Worm (Caenorhabditis elegans): ENCODE data around the gene itsn-1.

The itsn-1 gene

DNA sequence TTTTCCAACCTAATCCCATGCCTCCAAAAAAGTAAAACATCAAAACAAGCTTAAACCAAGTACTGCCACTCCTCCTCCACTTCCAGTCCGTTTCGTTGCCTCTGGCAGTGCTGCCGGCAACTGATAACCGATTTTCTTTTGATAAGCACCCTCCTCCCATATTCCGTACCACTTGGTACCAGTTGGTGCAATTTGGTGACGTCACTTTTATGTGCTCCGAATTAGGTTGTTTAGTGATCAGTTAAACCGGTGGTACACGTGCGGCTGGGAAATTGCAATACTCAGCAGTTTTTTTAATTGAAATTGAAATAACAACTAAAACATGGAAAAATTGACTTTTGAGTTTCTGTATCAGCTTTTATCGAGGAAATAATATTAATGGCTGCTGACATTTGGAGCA is 54.6 kb downstream of the itsn-1 start (continued):
- TF ChIP-seq lir-3 (tag; optimal IDR thresholded peaks at IDR 0.05) = no peak
- peak; percentile 88 for TF ChIP-seq pqm-1 (tag; optimal IDR thresholded peaks at IDR 0.05)
- TF ChIP-seq mdl-1 (tag; optimal IDR thresholded peaks at IDR 0.05) = peak in 1 of 2 experiments; percentile 88
- TF ChIP-seq zip-2 (tag; optimal IDR thresholded peaks at IDR 0.05) = no peak
- TF ChIP-seq lin-1 (GFP tag; IDR thresholded peaks at IDR 0.05) = peak; percentile 51; the same call in 1 of the 2 replicates
- peak; percentile 95 for TF ChIP-seq dve-1 (tag; optimal IDR thresholded peaks at IDR 0.05; ENCODE audit: insufficient read depth)
- no peak for TF ChIP-seq F49E8.2 (tag; optimal IDR thresholded peaks at IDR 0.05; ENCODE audit: borderline replicate concordance)
- TF ChIP-seq tra-1 (GFP tag; IDR thresholded peaks at IDR 0.05) = no peak
- TF ChIP-seq unc-62 (GFP tag; optimal IDR thresholded peaks at IDR 0.05 in 1 of 2) = no peak
- no peak for TF ChIP-seq unc-62 (tag; optimal IDR thresholded peaks at IDR 0.05)
- TF ChIP-seq nhr-48 (tag; optimal IDR thresholded peaks at IDR 0.05) = peak; percentile 57
- no peak for TF ChIP-seq lim-7 (GFP tag; IDR thresholded peaks at IDR 0.05)
- no peak for TF ChIP-seq madf-9 (GFP tag; conservative IDR thresholded peaks at IDR 0.05)
- no peak for TF ChIP-seq ceh-32 (tag; optimal IDR thresholded peaks at IDR 0.05; ENCODE audit: poor library complexity)
- no peak for TF ChIP-seq lin-38 (GFP tag; IDR thresholded peaks at IDR 0.05)
- peak; percentile 90 for TF ChIP-seq nhr-102 (tag; optimal IDR thresholded peaks at IDR 0.05)
- TF ChIP-seq F44E2.7 (GFP tag; IDR thresholded peaks at IDR 0.05) = no peak
- no peak for TF ChIP-seq lin-29 (GFP tag; IDR thresholded peaks at IDR 0.05)
- no peak for TF ChIP-seq ama-1 (optimal IDR thresholded peaks at IDR 0.05)
- TF ChIP-seq unc-130 (GFP tag; optimal IDR thresholded peaks at IDR 0.05) = no peak
- no peak for TF ChIP-seq ces-1 (GFP tag; optimal IDR thresholded peaks at IDR 0.05)
- TF ChIP-seq nhr-28 (tag; optimal IDR thresholded peaks at IDR 0.05) = peak; percentile 58
- no peak for TF ChIP-seq zag-1 (tag; optimal IDR thresholded peaks at IDR 0.05)
- TF ChIP-seq egl-27 (tag; optimal IDR thresholded peaks at IDR 0.05) = no peak
- TF ChIP-seq mxl-3 (GFP tag; optimal IDR thresholded peaks at IDR 0.05) = peak; percentile 74
- TF ChIP-seq tag-97 (GFP tag; IDR thresholded peaks at IDR 0.05) = no peak
- TF ChIP-seq nhr-77 (tag; optimal IDR thresholded peaks at IDR 0.05) = no peak
- TF ChIP-seq spr-3 (GFP tag; optimal IDR thresholded peaks at IDR 0.05) = no peak
- peak; percentile 73; the same call in 1 of the 2 replicates for TF ChIP-seq nhr-42 (GFP tag; IDR thresholded peaks at IDR 0.05)
- TF ChIP-seq daf-8 (GFP tag; IDR thresholded peaks at IDR 0.05) = no peak

DNA sequence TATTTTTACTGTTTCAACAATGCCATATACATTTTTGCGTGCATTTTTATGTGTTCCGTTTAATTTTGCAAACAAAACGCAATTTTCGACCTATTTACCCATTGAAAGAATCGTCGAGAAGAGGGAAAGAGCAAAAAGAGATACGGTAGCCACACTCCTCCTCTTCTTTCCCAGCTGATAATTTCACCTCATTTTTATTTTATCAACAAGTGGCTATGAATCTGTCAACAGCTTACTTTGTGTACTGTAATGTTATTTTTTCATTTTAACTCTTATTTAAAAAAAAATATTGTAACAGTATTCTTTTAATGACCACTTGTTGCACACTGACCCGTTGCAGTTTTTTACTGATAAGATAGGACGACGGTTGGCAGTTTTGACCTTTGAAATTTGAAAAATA is 55.5 kb downstream of the itsn-1 start:
- no peak for TF ChIP-seq skn-1 (tag; optimal IDR thresholded peaks at IDR 0.05)
- peak; percentile 1 for TF ChIP-seq dve-1 (tag; optimal IDR thresholded peaks at IDR 0.05; ENCODE audit: insufficient read depth)
- no peak for TF ChIP-seq lin-38 (GFP tag; IDR thresholded peaks at IDR 0.05)
- TF ChIP-seq unc-62 (GFP tag; optimal IDR thresholded peaks at IDR 0.05 in 1 of 2) = no peak
- no peak for TF ChIP-seq unc-62 (tag; optimal IDR thresholded peaks at IDR 0.05)
- TF ChIP-seq ceh-44 (GFP tag; IDR thresholded peaks at IDR 0.05) = no peak
- no peak for TF ChIP-seq dmd-6 (GFP tag; IDR thresholded peaks at IDR 0.05)
- TF ChIP-seq ceh-82 (tag; optimal IDR thresholded peaks at IDR 0.05) = no peak
- no peak for TF ChIP-seq nhr-48 (tag; optimal IDR thresholded peaks at IDR 0.05)
- TF ChIP-seq nhr-11 (tag; optimal IDR thresholded peaks at IDR 0.05) = no peak
- no peak for TF ChIP-seq T26A8.4 (GFP tag; IDR thresholded peaks at IDR 0.05)
- TF ChIP-seq fkh-10 (GFP tag; optimal IDR thresholded peaks at IDR 0.05) = no peak
- peak; percentile 12 for TF ChIP-seq nhr-28 (tag; optimal IDR thresholded peaks at IDR 0.05)
- TF ChIP-seq daf-16 (GFP tag; optimal IDR thresholded peaks at IDR 0.05) = no peak
- peak; percentile 93 for TF ChIP-seq daf-16 (tag; optimal IDR thresholded peaks at IDR 0.05)
- TF ChIP-seq nhr-237 (tag; optimal IDR thresholded peaks at IDR 0.05) = no peak
- no peak for TF ChIP-seq tag-97 (GFP tag; IDR thresholded peaks at IDR 0.05)
- no peak for TF ChIP-seq zfp-3 (GFP tag; conservative IDR thresholded peaks at IDR 0.05)

All from whole organism, L4 larva.